Fruit fly (Drosophila melanogaster) whole organism, embryonic: ENCODE results near the gene slow.

Source experiments
- CG11723 ChIP-seq: fragments of 200-800 bp; sonication (Bioruptor generic); optimal IDR thresholded peaks from 2 replicates; lab custom pipeline; 2017; ENCODE audit warnings: missing biosample characterization, mild to moderate bottlenecking, missing genetic modification characterization
- CG12155 ChIP-seq: fragments of 200-800 bp; sonication (Bioruptor generic); optimal IDR thresholded peaks from 3 replicates; lab custom pipeline; 2016; ENCODE audit warnings: missing biosample characterization, missing genetic modification characterization
- CG12769 ChIP-seq: fragments of 200-800 bp; sonication (Bioruptor generic); optimal IDR thresholded peaks from 2 replicates; lab custom pipeline; 2019; ENCODE audit warnings: missing biosample characterization, mild to moderate bottlenecking, missing genetic modification characterization, moderate library complexity
- CG13424 ChIP-seq: fragments of 200-800 bp; sonication (Bioruptor generic); optimal IDR thresholded peaks from 2 replicates; lab custom pipeline; 2019; ENCODE audit warnings: missing biosample characterization, mild to moderate bottlenecking, missing genetic modification characterization, moderate library complexity
- CG14710 ChIP-seq: fragments of 200-800 bp; sonication (Bioruptor generic); optimal IDR thresholded peaks from 3 replicates; lab custom pipeline; 2019; ENCODE audit warnings: missing biosample characterization, mild to moderate bottlenecking, missing genetic modification characterization, moderate library complexity
- CG14860 ChIP-seq: fragments of 200-800 bp; sonication (Bioruptor generic); IDR thresholded peaks from 3 replicates; pipeline ENCODE4 v1.3.6; 2022; ENCODE audit warnings: missing biosample characterization, missing genetic modification characterization; ENCODE audit not compliant: partially characterized antibody
- CG14965 ChIP-seq: fragments of 200-800 bp; sonication (Bioruptor generic); optimal IDR thresholded peaks from 2 replicates; lab custom pipeline; 2016; ENCODE audit warnings: missing biosample characterization, missing genetic modification characterization, borderline replicate concordance
- CG1792 ChIP-seq: fragments of 200-800 bp; sonication (Bioruptor generic); optimal IDR thresholded peaks from 2 replicates; lab custom pipeline; 2016; ENCODE audit warnings: missing biosample characterization, missing genetic modification characterization
- CG2678 ChIP-seq: fragments of 200-800 bp; sonication (Bioruptor generic); optimal IDR thresholded peaks from 3 replicates; lab custom pipeline; 2019; ENCODE audit warnings: missing biosample characterization, mild to moderate bottlenecking, missing genetic modification characterization, moderate library complexity
- CG31365 ChIP-seq: fragments of 200-800 bp; sonication (Bioruptor generic); optimal IDR thresholded peaks from 2 replicates; lab custom pipeline; 2018; ENCODE audit warnings: missing biosample characterization, mild to moderate bottlenecking, missing genetic modification characterization
- CG31388 ChIP-seq: fragments of 200-800 bp; sonication (Bioruptor generic); optimal IDR thresholded peaks from 2 replicates; lab custom pipeline; 2016; ENCODE audit warnings: missing biosample characterization, missing genetic modification characterization
- CG3726 ChIP-seq: fragments of 200-800 bp; sonication (Bioruptor generic); IDR thresholded peaks from 3 replicates; pipeline ENCODE4, ENCODE4 v1.3.6; 2022; ENCODE audit warnings: missing biosample characterization, missing genetic modification characterization
- CG6175 ChIP-seq: fragments of 200-800 bp; sonication (Bioruptor generic); IDR thresholded peaks from 3 replicates; pipeline ENCODE4 v1.3.6; 2022; ENCODE audit warnings: missing biosample characterization, missing genetic modification characterization
- CG6791 ChIP-seq: fragments of 200-800 bp; sonication (Bioruptor generic); IDR thresholded peaks from 3 replicates; pipeline ENCODE4 v1.3.6; 2022; ENCODE audit warnings: missing biosample characterization, missing genetic modification characterization; ENCODE audit not compliant: partially characterized antibody
- CG7987 ChIP-seq: fragments of 200-800 bp; sonication (Bioruptor generic); optimal IDR thresholded peaks from 2 replicates; lab custom pipeline; 2018; ENCODE audit warnings: missing biosample characterization, mild to moderate bottlenecking, missing genetic modification characterization, moderate library complexity
- CG9609 ChIP-seq: fragments of 200-800 bp; sonication (Bioruptor generic); optimal IDR thresholded peaks from 3 replicates; lab custom pipeline; 2016; ENCODE audit warnings: missing biosample characterization, missing genetic modification characterization
- CG9797 ChIP-seq: fragments of 200-800 bp; sonication (Bioruptor generic); optimal IDR thresholded peaks from 3 replicates; lab custom pipeline; 2018; ENCODE audit warnings: missing biosample characterization, mild to moderate bottlenecking, missing genetic modification characterization
- D ChIP-seq, 2 experiments: fragments of 200-800 bp in 1 of 2; fragments of >200 bp in 1 of 2; sonication (Bioruptor generic) in 1 of 2; optimal IDR thresholded peaks; 2 replicates in 1 of 2; 3 replicates in 1 of 2; lab custom pipeline; 2017; ENCODE audit warnings: mild to moderate bottlenecking in 1 of 2, missing biosample characterization in 1 of 2, missing genetic modification characterization in 1 of 2, missing genetic modification reagents in 1 of 2
- Gsc ChIP-seq: fragments of 200-800 bp; sonication (Bioruptor generic); IDR thresholded peaks from 2 replicates; pipeline ENCODE4 v1.3.6; 2022; ENCODE audit warnings: missing biosample characterization, missing genetic modification characterization
- HLH54F ChIP-seq: fragments of 200-800 bp; sonication (Bioruptor generic); optimal IDR thresholded peaks from 3 replicates; lab custom pipeline; 2016; ENCODE audit warnings: missing biosample characterization, missing genetic modification characterization
- Hr78 ChIP-seq, 2 experiments: fragments of 200-800 bp in 1 of 2; fragments of >200 bp in 1 of 2; sonication (Bioruptor generic) in 1 of 2; optimal IDR thresholded peaks; 2 replicates each; lab custom pipeline; 2017 to 2019; ENCODE audit warnings: missing biosample characterization in 2 of 2, missing genetic modification characterization in 2 of 2, mild to moderate bottlenecking in 1 of 2, moderate library complexity in 1 of 2
- Kr ChIP-seq: fragments of 200-800 bp; sonication (Bioruptor generic); optimal IDR thresholded peaks from 2 replicates; lab custom pipeline; 2017; ENCODE audit warnings: missing biosample characterization, mild to moderate bottlenecking, missing genetic modification characterization
- Lim3 ChIP-seq: fragments of 200-800 bp; sonication (Bioruptor generic); IDR thresholded peaks from 2 replicates; pipeline ENCODE4 v1.3.6; 2022; ENCODE audit warnings: missing biosample characterization, missing genetic modification characterization
- MBD-R2 ChIP-seq: fragments of 200-800 bp; sonication (Bioruptor generic); IDR thresholded peaks from 2 replicates; pipeline ENCODE4 v1.3.6; 2022; ENCODE audit warnings: missing biosample characterization, missing genetic modification characterization
- Nf-YA ChIP-seq: fragments of 200-800 bp; sonication (Bioruptor generic); IDR thresholded peaks from 2 replicates; pipeline ENCODE4 v1.3.6; 2022; ENCODE audit warnings: missing biosample characterization, missing genetic modification characterization
- PHDP ChIP-seq: fragments of 200-800 bp; sonication (Bioruptor generic); optimal IDR thresholded peaks from 3 replicates; lab custom pipeline; 2018; ENCODE audit warnings: missing biosample characterization, mild to moderate bottlenecking, missing genetic modification characterization, moderate library complexity
- Ptx1 ChIP-seq: fragments of 200-800 bp; sonication (Bioruptor generic); IDR thresholded peaks from 2 replicates; pipeline ENCODE4 v1.3.6; 2022; ENCODE audit warnings: missing biosample characterization, missing genetic modification characterization
- Ravus ChIP-seq: fragments of 200-800 bp; sonication (Bioruptor generic); IDR thresholded peaks from 2 replicates; pipeline ENCODE4 v1.3.6; 2022; ENCODE audit warnings: missing biosample characterization, missing genetic modification characterization
- Spps ChIP-seq: fragments of 200-800 bp; sonication (Bioruptor generic); optimal IDR thresholded peaks from 2 replicates; lab custom pipeline; 2018; ENCODE audit warnings: missing biosample characterization, mild to moderate bottlenecking, missing genetic modification characterization
- Vsx1 ChIP-seq: fragments of 200-800 bp; sonication (Bioruptor generic); optimal IDR thresholded peaks from 2 replicates; lab custom pipeline; 2017; ENCODE audit warnings: missing biosample characterization, mild to moderate bottlenecking, missing genetic modification characterization, missing genetic modification reagents
- ash1 ChIP-seq: fragments of 200-800 bp; sonication (Bioruptor generic); optimal IDR thresholded peaks from 2 replicates; lab custom pipeline; 2018; ENCODE audit warnings: missing biosample characterization, mild to moderate bottlenecking, missing genetic modification characterization
- crc ChIP-seq: fragments of 200-800 bp; sonication (Bioruptor generic); optimal IDR thresholded peaks from 2 replicates; lab custom pipeline; 2016; ENCODE audit warnings: missing biosample characterization, missing genetic modification characterization
- disco-r ChIP-seq: fragments of 200-800 bp; sonication (Bioruptor generic); optimal IDR thresholded peaks from 2 replicates; lab custom pipeline; 2016; ENCODE audit warnings: missing biosample characterization, missing genetic modification characterization
- ems ChIP-seq: fragments of 200-800 bp; sonication (Bioruptor generic); optimal IDR thresholded peaks from 3 replicates; lab custom pipeline; 2016; ENCODE audit warnings: missing biosample characterization, missing genetic modification characterization
- fd64A ChIP-seq: fragments of 200-800 bp; sonication (Bioruptor generic); optimal IDR thresholded peaks from 3 replicates; lab custom pipeline; 2018; ENCODE audit warnings: missing biosample characterization, mild to moderate bottlenecking, missing genetic modification characterization
- hb ChIP-seq: fragments of 200-800 bp; sonication (Bioruptor generic); IDR thresholded peaks from 3 replicates; pipeline ENCODE4 v1.3.6; 2022; ENCODE audit warnings: missing biosample characterization, missing genetic modification characterization; ENCODE audit not compliant: partially characterized antibody
- jing ChIP-seq: fragments of 200-800 bp; sonication (Bioruptor generic); optimal IDR thresholded peaks from 2 replicates; lab custom pipeline; 2018; ENCODE audit warnings: missing biosample characterization, mild to moderate bottlenecking, missing genetic modification characterization
- onecut ChIP-seq: fragments of 200-800 bp; sonication (Bioruptor generic); IDR thresholded peaks from 2 replicates; pipeline ENCODE4 v1.3.6; 2022; ENCODE audit warnings: missing biosample characterization, missing genetic modification characterization
- org-1 ChIP-seq: fragments of 200-800 bp; sonication (Bioruptor generic); optimal IDR thresholded peaks from 2 replicates; lab custom pipeline; 2017; ENCODE audit warnings: missing biosample characterization, missing genetic modification characterization
- otp ChIP-seq: fragments of 200-800 bp; sonication (Bioruptor generic); IDR thresholded peaks from 3 replicates; pipeline ENCODE4, ENCODE4 v1.3.6; 2022; ENCODE audit warnings: missing biosample characterization, missing genetic modification characterization
- prd ChIP-seq, 3 experiments: fragments of >200 bp in 2 of 3; fragments of 200-800 bp in 1 of 3; sonication (Bioruptor generic) in 1 of 3; optimal IDR thresholded peaks in 2 of 3; IDR thresholded peaks in 1 of 3; 2 replicates in 2 of 3; 3 replicates in 1 of 3; pipeline versions ENCODE4 v1.3.6 to Lab custom; 2017 to 2022; ENCODE audit warnings: missing biosample characterization in 1 of 3, missing genetic modification characterization in 1 of 3
- ranshi ChIP-seq: fragments of 200-800 bp; sonication (Bioruptor generic); IDR thresholded peaks from 2 replicates; pipeline ENCODE4 v1.3.6; 2022; ENCODE audit warnings: missing biosample characterization, missing genetic modification characterization
- sens-2 ChIP-seq: fragments of 200-800 bp; sonication (Bioruptor generic); IDR thresholded peaks from 2 replicates; pipeline ENCODE4 v1.3.6; 2022; ENCODE audit warnings: missing biosample characterization, missing genetic modification characterization
- tin ChIP-seq: fragments of 200-800 bp; sonication (Bioruptor generic); optimal IDR thresholded peaks from 3 replicates; lab custom pipeline; 2016; ENCODE audit warnings: missing biosample characterization, missing genetic modification characterization
- tio ChIP-seq: fragments of 200-800 bp; sonication (Bioruptor generic); optimal IDR thresholded peaks from 2 replicates; lab custom pipeline; 2017; ENCODE audit warnings: missing biosample characterization, missing genetic modification characterization, inconsistent platforms
- toy ChIP-seq: fragments of 200-800 bp; sonication (Bioruptor generic); IDR thresholded peaks from 2 replicates; pipeline ENCODE4 v1.3.6; 2022; ENCODE audit warnings: missing biosample characterization, missing genetic modification characterization
- vfl ChIP-seq: fragments of 200-800 bp; sonication (Bioruptor generic); optimal IDR thresholded peaks from 2 replicates; lab custom pipeline; 2016; ENCODE audit warnings: missing biosample characterization, missing genetic modification characterization

Gene slow

dm6 chr3L:4363887-4364794 is 20.1 kb upstream of the slow start, which contains the start of the genes Cip4 and mRpS6 (continued):
- TF ChIP-seq org-1 (GFP tag; lab: Kevin White, UChicago): peak; percentile 50
- TF ChIP-seq MBD-R2: peak; percentile 79
- TF ChIP-seq Lim3 (GFP tag; lab: Robert Waterston, UW): 0 out of 2 replicates have a peak, but pooled peaks have one; percentile 32
- TF ChIP-seq D (optimal IDR thresholded peaks at IDR 0.05; lab: Kevin White, UChicago): no peak
- no peak for TF ChIP-seq D (GFP tag; optimal IDR thresholded peaks at IDR 0.05; lab: Kevin White, UChicago)
- TF ChIP-seq CG11723 (GFP tag; lab: Kevin White, UChicago): peak; percentile 33
- TF ChIP-seq ems (GFP tag; lab: Kevin White, UChicago): peak; percentile 61
- TF ChIP-seq crc (GFP tag; lab: Kevin White, UChicago): no peak
- TF ChIP-seq fd64A: no peak
- peak; percentile 84 for TF ChIP-seq CG13424
- peak; percentile 51 for TF ChIP-seq Spps
- peak; percentile 84 for TF ChIP-seq PHDP (tag; lab: Kevin White, UChicago)
- TF ChIP-seq toy: no peak
- TF ChIP-seq Ptx1 (GFP tag; lab: Robert Waterston, UW): peak; percentile 81
- 0 out of 2 replicates have a peak, but pooled peaks have one; percentile 41 for TF ChIP-seq ranshi (GFP tag; lab: Robert Waterston, UW)
- no peak for TF ChIP-seq CG1792
- TF ChIP-seq CG12155 (GFP tag; lab: Kevin White, UChicago): peak; percentile 72
- no peak for TF ChIP-seq prd (optimal IDR thresholded peaks at IDR 0.05; lab: Kevin White, UChicago)
- peak; percentile 76 for TF ChIP-seq prd (GFP tag; IDR thresholded peaks at IDR 0.05; lab: Robert Waterston, UW)
- no peak for TF ChIP-seq CG31365 (tag; lab: Kevin White, UChicago)
- peak; percentile 76 for TF ChIP-seq CG3726 (GFP tag; lab: Robert Waterston, UW)
- peak; percentile 83 for TF ChIP-seq tio (GFP tag; lab: Kevin White, UChicago)
- peak; percentile 53 for TF ChIP-seq CG7987
- TF ChIP-seq CG12769 (tag; lab: Kevin White, UChicago): peak; percentile 42
- TF ChIP-seq disco-r (GFP tag; lab: Kevin White, UChicago): no peak
- TF ChIP-seq CG14710 (tag; lab: Kevin White, UChicago): peak; percentile 51
- TF ChIP-seq hb (GFP tag; lab: Robert Waterston, UW): no peak
- no peak for TF ChIP-seq CG6175
- TF ChIP-seq Ravus (GFP tag; lab: Robert Waterston, UW): no peak; the same call in 1 of the 2 replicates
- no peak for TF ChIP-seq CG9609 (GFP tag; lab: Kevin White, UChicago)
- 0 out of 2 replicates have a peak, but pooled peaks have one; percentile 5 for TF ChIP-seq Nf-YA (GFP tag; lab: Robert Waterston, UW)
- TF ChIP-seq onecut (GFP tag; lab: Robert Waterston, UW): peak; percentile 41; the same call in 1 of the 2 replicates
- peak; percentile 19 for TF ChIP-seq jing
- TF ChIP-seq CG2678 (tag; lab: Kevin White, UChicago): peak; percentile 86
- TF ChIP-seq Hr78 (GFP tag; optimal IDR thresholded peaks at IDR 0.05; lab: Kevin White, UChicago): peak in 1 of 2 experiments; percentile 46
- peak; percentile 46; the same call in 2 of the 3 replicates for TF ChIP-seq CG6791 (GFP tag; lab: Robert Waterston, UW)
- TF ChIP-seq tin (GFP tag; lab: Kevin White, UChicago): no peak
- TF ChIP-seq CG14860 (GFP tag; lab: Robert Waterston, UW): no peak
- peak; percentile 79; the same call in 2 of the 3 replicates for TF ChIP-seq otp (GFP tag; lab: Robert Waterston, UW)
- peak; percentile 25 for TF ChIP-seq Vsx1 (GFP tag; lab: Kevin White, UChicago)
- TF ChIP-seq sens-2: peak; percentile 84
- peak; percentile 3 for TF ChIP-seq ash1 (GFP tag; lab: Kevin White, UChicago)
- TF ChIP-seq CG31388 (GFP tag; lab: Kevin White, UChicago): no peak
- TF ChIP-seq Kr (GFP tag; lab: Kevin White, UChicago): peak; percentile 89
- peak; percentile 39 for TF ChIP-seq HLH54F (GFP tag; lab: Kevin White, UChicago)
- TF ChIP-seq CG9797 (GFP tag; lab: Kevin White, UChicago): peak; percentile 79
- TF ChIP-seq Gsc (GFP tag; lab: Robert Waterston, UW): no peak; the same call in 1 of the 2 replicates
- TF ChIP-seq vfl (GFP tag; lab: Kevin White, UChicago): peak; percentile 10
- TF ChIP-seq CG14965 (GFP tag; lab: Kevin White, UChicago): no peak
